Fruit fly (Drosophila melanogaster) whole organism, embryonic: ENCODE data around the gene mahe.
A peak's percentile ranks its signal among the peaks of the same experiment; 100 is the strongest.

Experiments used
- CG10274 ChIP-seq: fragments of 200-800 bp; sonication (Bioruptor generic); optimal IDR thresholded peaks from 3 replicates; lab custom pipeline; 2017; ENCODE audit warnings: missing biosample characterization, mild to moderate bottlenecking, missing genetic modification characterization
- CG10321 ChIP-seq: fragments of 200-800 bp; sonication (Bioruptor generic); IDR thresholded peaks from 2 replicates; pipeline ENCODE4 v1.3.6; 2022; ENCODE audit warnings: missing biosample characterization, missing genetic modification characterization
- CG14965 ChIP-seq: fragments of 200-800 bp; sonication (Bioruptor generic); optimal IDR thresholded peaks from 2 replicates; lab custom pipeline; 2016; ENCODE audit warnings: missing biosample characterization, missing genetic modification characterization, borderline replicate concordance
- CG17186 ChIP-seq: fragments of 200-800 bp; sonication (Bioruptor generic); optimal IDR thresholded peaks from 3 replicates; lab custom pipeline; 2017; ENCODE audit warnings: missing biosample characterization, missing genetic modification reagents, missing genetic modification characterization
- CG17612 ChIP-seq: fragments of 200-800 bp; sonication (Bioruptor generic); IDR thresholded peaks from 2 replicates; pipeline ENCODE4 v1.3.6; 2022; ENCODE audit warnings: missing biosample characterization, missing genetic modification characterization
- CG17829 ChIP-seq: fragments of 200-800 bp; optimal IDR thresholded peaks from 2 replicates; lab custom pipeline; 2019; ENCODE audit warnings: missing biosample characterization, mild to moderate bottlenecking, missing genetic modification characterization, moderate library complexity
- CG18011 ChIP-seq: fragments of 200-800 bp; sonication (Bioruptor generic); optimal IDR thresholded peaks from 2 replicates; lab custom pipeline; 2017; ENCODE audit warnings: missing biosample characterization, missing genetic modification characterization, mild to moderate bottlenecking, moderate library complexity, missing genotype
- CG1832 ChIP-seq: fragments of 200-800 bp; sonication (Bioruptor generic); optimal IDR thresholded peaks from 2 replicates; lab custom pipeline; 2017; ENCODE audit warnings: missing biosample characterization, mild to moderate bottlenecking, missing genetic modification characterization, inconsistent platforms
- CG18764 ChIP-seq: fragments of 200-800 bp; sonication (Bioruptor generic); optimal IDR thresholded peaks from 3 replicates; lab custom pipeline; 2016; ENCODE audit warnings: missing biosample characterization, missing genetic modification characterization
- CG33213 ChIP-seq: fragments of 200-800 bp; sonication (Bioruptor generic); optimal IDR thresholded peaks from 3 replicates; lab custom pipeline; 2016; ENCODE audit warnings: missing biosample characterization, missing genetic modification characterization
- CG4820 ChIP-seq: fragments of 200-800 bp; sonication (Bioruptor generic); optimal IDR thresholded peaks from 3 replicates; lab custom pipeline; 2016; ENCODE audit warnings: missing biosample characterization, missing genetic modification characterization
- CG6689 ChIP-seq: fragments of 200-800 bp; sonication (Bioruptor generic); IDR thresholded peaks from 2 replicates; pipeline ENCODE4 v1.3.6; 2022; ENCODE audit warnings: missing biosample characterization, missing genetic modification characterization
- CG7556 ChIP-seq: fragments of 200-800 bp; sonication (Bioruptor generic); optimal IDR thresholded peaks from 2 replicates; lab custom pipeline; 2017; ENCODE audit warnings: missing biosample characterization, mild to moderate bottlenecking, missing genetic modification characterization
- CG8089 ChIP-seq: fragments of 200-800 bp; sonication (Bioruptor generic); optimal IDR thresholded peaks from 3 replicates; lab custom pipeline; 2016; ENCODE audit warnings: missing biosample characterization, missing genetic modification characterization
- CG9797 ChIP-seq: fragments of 200-800 bp; sonication (Bioruptor generic); optimal IDR thresholded peaks from 3 replicates; lab custom pipeline; 2018; ENCODE audit warnings: missing biosample characterization, mild to moderate bottlenecking, missing genetic modification characterization
- CrebB ChIP-seq: fragments of 200-800 bp; sonication (Bioruptor generic); optimal IDR thresholded peaks from 3 replicates; lab custom pipeline; 2018; ENCODE audit warnings: missing biosample characterization, mild to moderate bottlenecking, missing genetic modification characterization
- E2f2 ChIP-seq: fragments of 200-800 bp; sonication (Bioruptor generic); IDR thresholded peaks from 2 replicates; pipeline ENCODE4 v1.3.6; 2022; ENCODE audit warnings: missing biosample characterization, missing genetic modification characterization
- Eip74EF ChIP-seq, 2 experiments: fragments of 200-800 bp in 1 of 2; fragments of >200 bp in 1 of 2; sonication (Bioruptor generic) in 1 of 2; optimal IDR thresholded peaks; 2 replicates each; lab custom pipeline; 2017 to 2019; ENCODE audit warnings: missing biosample characterization in 2 of 2, missing genetic modification characterization in 2 of 2, mild to moderate bottlenecking in 1 of 2, moderate library complexity in 1 of 2
- Hmr ChIP-seq: fragments of 200-800 bp; sonication (Bioruptor generic); optimal IDR thresholded peaks from 3 replicates; lab custom pipeline; 2017; ENCODE audit warnings: mild to moderate bottlenecking, missing biosample characterization, missing genetic modification reagents, missing genetic modification characterization
- Mrtf ChIP-seq: fragments of 200-800 bp; sonication (Bioruptor generic); IDR thresholded peaks from 3 replicates; pipeline ENCODE4 v1.3.6; 2022; ENCODE audit warnings: missing biosample characterization, missing genetic modification characterization
- NK7.1 ChIP-seq: fragments of 200-800 bp; sonication (Bioruptor generic); optimal IDR thresholded peaks from 3 replicates; lab custom pipeline; 2016; ENCODE audit warnings: missing biosample characterization, missing genetic modification characterization
- Nf-YC ChIP-seq: fragments of 200-800 bp; optimal IDR thresholded peaks from 3 replicates; lab custom pipeline; 2019; ENCODE audit warnings: missing biosample characterization, mild to moderate bottlenecking, missing genetic modification characterization, moderate library complexity
- Six4 ChIP-seq: fragments of 200-800 bp; sonication (Bioruptor generic); optimal IDR thresholded peaks from 2 replicates; lab custom pipeline; 2016; ENCODE audit warnings: missing biosample characterization, missing genetic modification characterization
- Xbp1 ChIP-seq: fragments of 200-800 bp; sonication (Bioruptor generic); optimal IDR thresholded peaks from 3 replicates; lab custom pipeline; 2016; ENCODE audit warnings: missing biosample characterization, mild to moderate bottlenecking, missing genetic modification characterization
- ac ChIP-seq: fragments of 200-800 bp; sonication (Bioruptor generic); optimal IDR thresholded peaks from 3 replicates; lab custom pipeline; 2017; ENCODE audit warnings: missing biosample characterization, mild to moderate bottlenecking, missing genetic modification characterization
- ase ChIP-seq: fragments of 200-800 bp; sonication (Bioruptor generic); IDR thresholded peaks from 3 replicates; pipeline ENCODE4 v1.3.6; 2022; ENCODE audit warnings: missing biosample characterization, missing genetic modification characterization
- dmrt99B ChIP-seq: fragments of 200-800 bp; sonication (Bioruptor generic); optimal IDR thresholded peaks from 2 replicates; lab custom pipeline; 2018; ENCODE audit warnings: missing biosample characterization, mild to moderate bottlenecking, missing genetic modification characterization, moderate library complexity
- ftz-f1 ChIP-seq: fragments of 200-800 bp; sonication (Bioruptor generic); optimal IDR thresholded peaks from 2 replicates; lab custom pipeline; 2016; ENCODE audit warnings: missing biosample characterization, missing genetic modification characterization
- jumu ChIP-seq: fragments of 200-800 bp; sonication (Bioruptor generic); optimal IDR thresholded peaks from 3 replicates; lab custom pipeline; 2016; ENCODE audit warnings: missing biosample characterization, missing genetic modification characterization
- lilli ChIP-seq: fragments of 200-800 bp; sonication (Bioruptor generic); optimal IDR thresholded peaks from 3 replicates; lab custom pipeline; 2016; ENCODE audit warnings: missing biosample characterization, missing genetic modification characterization
- nerfin-1 ChIP-seq: fragments of 200-800 bp; sonication (Bioruptor generic); optimal IDR thresholded peaks from 3 replicates; lab custom pipeline; 2019; ENCODE audit warnings: missing biosample characterization, mild to moderate bottlenecking, missing genetic modification characterization, moderate library complexity
- odd ChIP-seq: fragments of 200-800 bp; sonication (Bioruptor generic); optimal IDR thresholded peaks from 2 replicates; lab custom pipeline; 2017; ENCODE audit warnings: missing biosample characterization, mild to moderate bottlenecking, missing genetic modification characterization
- org-1 ChIP-seq: fragments of 200-800 bp; sonication (Bioruptor generic); optimal IDR thresholded peaks from 2 replicates; lab custom pipeline; 2017; ENCODE audit warnings: missing biosample characterization, missing genetic modification characterization
- pan ChIP-seq, 4 experiments: fragments of >200 bp in 3 of 4; fragments of 200-800 bp in 1 of 4; sonication (Bioruptor generic) in 1 of 4; optimal IDR thresholded peaks in 3 of 4; IDR thresholded peaks in 1 of 4; 2 replicates each; pipeline versions ENCODE4 v1.3.6 to Lab custom; 2017 to 2022; ENCODE audit warnings: missing biosample characterization in 2 of 4, missing genetic modification characterization in 2 of 4, mixed read lengths in 1 of 4
- ranshi ChIP-seq: fragments of 200-800 bp; sonication (Bioruptor generic); IDR thresholded peaks from 2 replicates; pipeline ENCODE4 v1.3.6; 2022; ENCODE audit warnings: missing biosample characterization, missing genetic modification characterization
- sqz ChIP-seq: fragments of 200-800 bp; sonication (Bioruptor generic); optimal IDR thresholded peaks from 3 replicates; lab custom pipeline; 2018; ENCODE audit warnings: missing biosample characterization, mild to moderate bottlenecking, missing genetic modification characterization
- zf30C ChIP-seq: fragments of 200-800 bp; sonication (Bioruptor generic); optimal IDR thresholded peaks from 3 replicates; lab custom pipeline; 2018; ENCODE audit warnings: missing biosample characterization, mild to moderate bottlenecking, missing genetic modification characterization

mahe gene

DNA sequence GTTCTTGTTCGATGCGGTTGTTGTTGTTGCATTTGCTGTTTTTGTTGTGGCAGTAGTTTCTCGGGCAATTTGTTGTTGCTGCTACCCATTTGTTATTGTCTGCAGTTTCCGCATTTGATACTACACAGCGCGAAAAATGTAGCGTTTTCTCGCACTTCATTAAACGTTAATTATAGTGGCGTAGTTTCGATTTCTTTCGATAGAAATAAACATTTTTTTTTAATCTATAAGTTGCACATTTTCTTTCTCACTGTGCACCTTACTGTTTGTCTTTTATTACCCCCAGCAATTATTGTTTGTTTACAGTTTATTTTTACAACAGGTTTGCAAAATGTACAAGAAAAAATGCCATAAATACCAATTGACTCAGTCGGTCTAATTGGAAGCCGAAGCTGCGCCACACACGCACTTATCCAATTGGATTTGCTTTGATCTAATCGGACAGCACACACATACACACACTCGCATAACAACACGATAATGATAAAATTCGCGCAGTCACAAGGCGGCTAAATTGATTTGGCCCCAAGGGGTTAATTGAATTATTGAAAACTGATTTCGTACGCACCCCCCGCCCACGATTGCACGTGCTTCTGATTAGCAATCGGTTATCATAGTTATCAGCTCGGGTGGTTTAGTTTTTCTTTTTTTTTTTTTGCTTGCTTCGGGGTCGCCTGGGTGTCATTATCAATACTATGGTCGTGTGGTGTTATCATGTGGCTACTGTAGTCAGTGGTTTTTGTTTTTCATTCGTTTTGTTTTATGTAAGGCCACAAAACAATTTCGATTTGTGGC is 34.8 kb upstream of the mahe start (continued):
- no peak for TF ChIP-seq dmrt99B
- TF ChIP-seq odd (GFP tag; lab: Kevin White, UChicago): no peak
- no peak for TF ChIP-seq NK7.1 (GFP tag; lab: Kevin White, UChicago)
- no peak for TF ChIP-seq CG6689
- TF ChIP-seq sqz (GFP tag; lab: Kevin White, UChicago): peak; percentile 54
- no peak for TF ChIP-seq CG33213
- TF ChIP-seq ranshi (GFP tag; lab: Robert Waterston, UW): 0 out of 2 replicates have a peak, but pooled peaks have one; percentile 4
- TF ChIP-seq E2f2 (GFP tag; lab: Robert Waterston, UW): 0 out of 2 replicates have a peak, but pooled peaks have one; percentile 10
- no peak for TF ChIP-seq CG7556 (GFP tag; lab: Kevin White, UChicago)
- 0 out of 3 replicates have a peak, but pooled peaks have one; percentile 22 for TF ChIP-seq ase (GFP tag; lab: Robert Waterston, UW)
- TF ChIP-seq CG17612 (GFP tag; lab: Robert Waterston, UW): no peak
- no peak for TF ChIP-seq CrebB (tag; lab: Kevin White, UChicago)

DNA sequence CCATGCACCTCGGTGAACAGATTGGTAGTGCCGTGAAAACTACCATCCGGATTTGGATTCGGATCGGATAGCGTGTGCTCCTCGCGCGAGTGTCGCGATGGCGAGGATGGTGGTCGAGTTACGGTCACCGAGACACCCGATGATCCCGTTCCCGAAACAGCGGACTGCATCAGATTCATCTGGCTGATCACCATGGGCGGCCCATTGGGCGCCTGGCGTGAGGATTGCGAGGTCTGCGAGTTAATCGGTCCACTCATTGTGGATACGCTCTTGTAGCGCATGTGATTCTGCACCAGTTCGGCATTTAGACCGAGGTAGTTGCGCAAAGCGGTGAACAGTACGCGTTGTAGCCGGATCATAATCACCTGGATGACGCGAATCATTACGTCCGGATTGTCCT is 32.5 kb upstream of the mahe start, which contains the start of gene sn:
TSS of gene sn (plus strand) at position 301 of the 400 bp plus-strand sequence.
- no peak for TF ChIP-seq Xbp1 (GFP tag; lab: Kevin White, UChicago)
- TF ChIP-seq nerfin-1: no peak
- TF ChIP-seq ftz-f1 (GFP tag; lab: Kevin White, UChicago): no peak
- TF ChIP-seq org-1 (GFP tag; lab: Kevin White, UChicago): no peak
- no peak for TF ChIP-seq CG14965
- no peak for TF ChIP-seq ac (GFP tag; lab: Kevin White, UChicago)
- TF ChIP-seq CG18764 (GFP tag; lab: Kevin White, UChicago): no peak
- no peak for TF ChIP-seq CG9797 (GFP tag; lab: Kevin White, UChicago)
- no peak for TF ChIP-seq Six4 (GFP tag; lab: Kevin White, UChicago)
- TF ChIP-seq Eip74EF (GFP tag; optimal IDR thresholded peaks at IDR 0.05; lab: Kevin White, UChicago): no peak
- TF ChIP-seq Mrtf: no peak

DNA sequence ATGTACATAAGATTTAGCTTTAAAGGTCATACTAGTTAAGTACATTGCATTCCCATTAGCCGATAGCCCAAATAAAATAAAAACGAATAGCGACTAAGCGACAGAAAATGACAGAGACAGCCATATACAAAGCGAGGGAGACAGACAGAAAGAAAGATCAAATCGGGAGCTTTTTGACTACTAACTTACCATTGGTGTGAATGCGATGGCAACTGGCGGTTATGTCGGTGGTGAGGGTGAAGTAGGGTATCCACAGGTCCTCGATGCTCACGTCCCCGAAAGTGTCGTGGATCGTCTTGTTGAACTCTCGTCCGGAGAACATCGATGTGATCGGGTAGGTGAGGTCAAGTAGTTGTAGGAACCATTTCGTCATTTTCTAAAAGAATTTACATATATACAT is 29.8 kb upstream of the mahe start:
- TF ChIP-seq pan (optimal IDR thresholded peaks at IDR 0.05; lab: Kevin White, UChicago): no peak
- TF ChIP-seq pan (GFP tag; optimal IDR thresholded peaks at IDR 0.05 in 1 of 2, IDR thresholded peaks at IDR 0.05 in 1 of 2): no peak
- TF ChIP-seq CG17829 (tag; lab: Kevin White, UChicago): no peak
- TF ChIP-seq zf30C: no peak
- TF ChIP-seq CG10274 (GFP tag; lab: Kevin White, UChicago): peak; percentile 55
- no peak for TF ChIP-seq lilli (GFP tag; lab: Kevin White, UChicago)
- no peak for TF ChIP-seq jumu (GFP tag; lab: Kevin White, UChicago)
- peak; percentile 13 for TF ChIP-seq Nf-YC (tag; lab: Kevin White, UChicago)
- peak; percentile 16 for TF ChIP-seq CG1832 (GFP tag; lab: Kevin White, UChicago)
- TF ChIP-seq Hmr (GFP tag; lab: Kevin White, UChicago): no peak
- TF ChIP-seq CG17186: no peak
- TF ChIP-seq CG8089 (GFP tag; lab: Kevin White, UChicago): no peak
- TF ChIP-seq CG10321 (GFP tag; lab: Robert Waterston, UW): peak; percentile 49; the same call in 1 of the 2 replicates
- TF ChIP-seq CG4820 (GFP tag; lab: Kevin White, UChicago): no peak
- TF ChIP-seq CG18011 (GFP tag; lab: Kevin White, UChicago): no peak
